Worm (Caenorhabditis elegans): Measurements from ENCODE around the gene Y57G7A.1.

ce11 chrII:1256742-1257141 is 41.5 kb upstream of the Y57G7A.1 start:
- TF ChIP-seq dao-5 (tag; optimal IDR thresholded peaks at IDR 0.05) (no peak), W03F9.2 (tag; optimal IDR thresholded peaks at IDR 0.05) (no peak), him-1 (tag; optimal IDR thresholded peaks at IDR 0.05) (no peak)

Measured in whole organism, L4/young adult.